Worm (Caenorhabditis elegans) whole organism, late embryonic: ENCODE results near the gene F36H1.11.

Experiments
- C08G9.2 ChIP-seq: sonication (generic microtip); optimal IDR thresholded peaks from 2 replicates; lab custom pipeline; 2016; ENCODE audit warnings: mild to moderate bottlenecking, missing genetic modification characterization, moderate library complexity, missing compliant biosample characterization
- C38D4.7 ChIP-seq: fragments of 200-800 bp; sonication (Bioruptor generic); optimal IDR thresholded peaks from 2 replicates; lab custom pipeline; 2018; ENCODE audit warnings: mild to moderate bottlenecking, missing genetic modification characterization, moderate library complexity, missing compliant biosample characterization
- F13H6.1 ChIP-seq: sonication (generic microtip); optimal IDR thresholded peaks from 2 replicates; lab custom pipeline; 2016; ENCODE audit warnings: missing genetic modification characterization, missing compliant biosample characterization
- K02D7.2 ChIP-seq: sonication (generic microtip); optimal IDR thresholded peaks from 2 replicates; lab custom pipeline; 2017; ENCODE audit warnings: mild to moderate bottlenecking, missing genetic modification characterization, missing compliant biosample characterization
- K09A11.1 ChIP-seq: sonication (generic microtip); optimal IDR thresholded peaks from 2 replicates; lab custom pipeline; 2017; ENCODE audit warnings: antibody characterized with exemption, mild to moderate bottlenecking, missing genetic modification characterization, missing compliant biosample characterization; ENCODE audit not compliant: insufficient read depth
- T23F11.4 ChIP-seq: fragments of 200-800 bp; sonication (Bioruptor generic); optimal IDR thresholded peaks from 2 replicates; lab custom pipeline; 2018; ENCODE audit warnings: mild to moderate bottlenecking, missing genetic modification characterization, missing compliant biosample characterization
- Y22D7AL.16 ChIP-seq: sonication (generic microtip); optimal IDR thresholded peaks from 2 replicates; lab custom pipeline; 2016; ENCODE audit warnings: missing genetic modification characterization, missing compliant biosample characterization
- ama-1 ChIP-seq: fragments of 150-350 bp; optimal IDR thresholded peaks from 2 replicates; lab custom pipeline; 2014
- ceh-14 ChIP-seq: sonication (generic microtip); optimal IDR thresholded peaks from 2 replicates; lab custom pipeline; 2016; ENCODE audit warnings: missing genotype, missing genetic modification characterization, missing compliant biosample characterization
- ceh-18 ChIP-seq: sonication (generic microtip); optimal IDR thresholded peaks from 2 replicates; lab custom pipeline; 2016; ENCODE audit warnings: missing genetic modification characterization, missing compliant biosample characterization
- ceh-2 ChIP-seq: sonication (generic microtip); optimal IDR thresholded peaks from 2 replicates; lab custom pipeline; 2016; ENCODE audit warnings: missing genotype, missing genetic modification characterization, missing compliant biosample characterization
- ceh-22 ChIP-seq: sonication (generic microtip); optimal IDR thresholded peaks from 2 replicates; lab custom pipeline; 2017; ENCODE audit warnings: missing biosample characterization, missing genetic modification characterization
- ceh-30 ChIP-seq: fragments of 150-350 bp; optimal IDR thresholded peaks from 2 replicates; lab custom pipeline; 2014; ENCODE audit warnings: missing biosample characterization, missing genetic modification characterization
- ceh-31 ChIP-seq: sonication (generic microtip); optimal IDR thresholded peaks from 2 replicates; lab custom pipeline; 2016; ENCODE audit warnings: missing genetic modification characterization, missing compliant biosample characterization
- ceh-6 ChIP-seq: fragments of 200-800 bp; sonication (Bioruptor generic); optimal IDR thresholded peaks from 2 replicates; lab custom pipeline; 2018; ENCODE audit warnings: mild to moderate bottlenecking, missing genetic modification characterization, missing compliant biosample characterization
- ceh-9 ChIP-seq: sonication (generic microtip); optimal IDR thresholded peaks from 2 replicates; lab custom pipeline; 2016; ENCODE audit warnings: mild to moderate bottlenecking, missing genetic modification characterization, inconsistent platforms, missing compliant biosample characterization
- che-1 ChIP-seq: sonication (generic microtip); optimal IDR thresholded peaks from 2 replicates; lab custom pipeline; 2016; ENCODE audit warnings: mild to moderate bottlenecking, missing genetic modification characterization, missing compliant biosample characterization
- dve-1 ChIP-seq: sonication (generic microtip); optimal IDR thresholded peaks from 2 replicates; lab custom pipeline; 2017; ENCODE audit warnings: antibody characterized with exemption, mild to moderate bottlenecking, missing genetic modification characterization, missing compliant biosample characterization
- elt-2 ChIP-seq: sonication (generic microtip); optimal IDR thresholded peaks from 2 replicates; lab custom pipeline; 2016; ENCODE audit warnings: missing genetic modification reagents, missing genetic modification characterization, missing compliant biosample characterization
- elt-4 ChIP-seq: sonication (generic microtip); optimal IDR thresholded peaks from 2 replicates; lab custom pipeline; 2016; ENCODE audit warnings: missing genetic modification characterization, missing compliant biosample characterization
- ets-4 ChIP-seq: sonication (generic microtip); optimal IDR thresholded peaks from 2 replicates; lab custom pipeline; 2016; ENCODE audit warnings: missing genetic modification characterization, missing compliant biosample characterization
- eyg-1 ChIP-seq: sonication (generic microtip); optimal IDR thresholded peaks from 2 replicates; lab custom pipeline; 2016; ENCODE audit warnings: missing genotype, missing genetic modification characterization, missing compliant biosample characterization
- fax-1 ChIP-seq: sonication (generic microtip); optimal IDR thresholded peaks from 2 replicates; lab custom pipeline; 2016; ENCODE audit warnings: missing genotype, missing genetic modification characterization, missing compliant biosample characterization
- fkh-10 ChIP-seq: fragments of 150-350 bp; optimal IDR thresholded peaks from 2 replicates; lab custom pipeline; 2014; ENCODE audit warnings: missing biosample characterization, missing genetic modification reagents, missing genetic modification characterization
- gmeb-2 ChIP-seq: sonication (generic microtip); optimal IDR thresholded peaks from 2 replicates; lab custom pipeline; 2016; ENCODE audit warnings: missing genetic modification characterization, inconsistent platforms, missing compliant biosample characterization
- hlh-15 ChIP-seq: sonication (generic microtip); optimal IDR thresholded peaks from 2 replicates; lab custom pipeline; 2016; ENCODE audit warnings: missing genetic modification characterization, missing compliant biosample characterization
- hlh-6 ChIP-seq: sonication (generic microtip); optimal IDR thresholded peaks from 2 replicates; lab custom pipeline; 2016; ENCODE audit warnings: missing genotype, missing genetic modification characterization, missing compliant biosample characterization
- lim-6 ChIP-seq: sonication (generic microtip); optimal IDR thresholded peaks from 2 replicates; lab custom pipeline; 2016; ENCODE audit warnings: missing genetic modification characterization, missing compliant biosample characterization
- madf-2 ChIP-seq: sonication (generic microtip); optimal IDR thresholded peaks from 2 replicates; lab custom pipeline; 2017; ENCODE audit warnings: missing genetic modification characterization, missing compliant biosample characterization
- nhr-11 ChIP-seq: fragments of 150-350 bp; optimal IDR thresholded peaks from 2 replicates; lab custom pipeline; 2014; ENCODE audit warnings: missing biosample characterization, missing genetic modification characterization
- npax-4 ChIP-seq: sonication (generic microtip); optimal IDR thresholded peaks from 2 replicates; lab custom pipeline; 2016; ENCODE audit warnings: missing genetic modification characterization, missing compliant biosample characterization
- odd-2 ChIP-seq: sonication (generic microtip); optimal IDR thresholded peaks from 2 replicates; lab custom pipeline; 2017; ENCODE audit warnings: antibody characterized with exemption, mild to moderate bottlenecking, missing genetic modification characterization, missing compliant biosample characterization
- pat-9 ChIP-seq: fragments of 200-800 bp; sonication (Bioruptor generic); optimal IDR thresholded peaks from 2 replicates; lab custom pipeline; 2018; ENCODE audit warnings: mild to moderate bottlenecking, missing genetic modification characterization, moderate library complexity, missing compliant biosample characterization
- pax-1 ChIP-seq: fragments of 150-350 bp; optimal IDR thresholded peaks from 2 replicates; lab custom pipeline; 2014; ENCODE audit warnings: missing biosample characterization, missing genetic modification characterization
- pha-2 ChIP-seq: sonication (generic microtip); optimal IDR thresholded peaks from 2 replicates; lab custom pipeline; 2017; ENCODE audit warnings: mild to moderate bottlenecking, missing genetic modification characterization, missing compliant biosample characterization
- pha-4 ChIP-seq: fragments of 150-350 bp; optimal IDR thresholded peaks from 2 replicates; lab custom pipeline; 2018; ENCODE audit warnings: missing biosample characterization, missing genetic modification reagents, missing genetic modification characterization
- pros-1 ChIP-seq: fragments of 150-350 bp; optimal IDR thresholded peaks from 2 replicates; lab custom pipeline; 2014; ENCODE audit warnings: missing biosample characterization, missing genetic modification reagents, missing genetic modification characterization
- ref-2 ChIP-seq: sonication (generic microtip); optimal IDR thresholded peaks from 2 replicates; lab custom pipeline; 2016; ENCODE audit warnings: missing genetic modification characterization, missing compliant biosample characterization
- rnt-1 ChIP-seq: sonication (generic microtip); optimal IDR thresholded peaks from 2 replicates; lab custom pipeline; 2016; ENCODE audit warnings: missing genetic modification characterization, missing compliant biosample characterization
- sdc-2 ChIP-seq: sonication (generic microtip); optimal IDR thresholded peaks from 2 replicates; lab custom pipeline; 2016; ENCODE audit warnings: missing genotype, missing genetic modification characterization, missing compliant biosample characterization
- sox-2 ChIP-seq: fragments of 200-800 bp; sonication (Bioruptor generic); IDR thresholded peaks from 2 replicates; pipeline ENCODE4 v1.3.6; 2022; ENCODE audit warnings: missing genetic modification reagents, missing genetic modification characterization, missing compliant biosample characterization
- tbx-7 ChIP-seq: sonication (generic microtip); optimal IDR thresholded peaks from 2 replicates; lab custom pipeline; 2016; ENCODE audit warnings: missing genotype, missing genetic modification characterization, missing compliant biosample characterization
- unc-42 ChIP-seq: sonication (generic microtip); optimal IDR thresholded peaks from 2 replicates; lab custom pipeline; 2016; ENCODE audit warnings: missing genotype, missing genetic modification characterization, missing compliant biosample characterization
- unc-55 ChIP-seq: sonication (generic microtip); optimal IDR thresholded peaks from 2 replicates; lab custom pipeline; 2017; ENCODE audit warnings: missing biosample characterization, missing genetic modification reagents, missing genetic modification characterization
- unc-86 ChIP-seq: sonication (generic microtip); optimal IDR thresholded peaks from 2 replicates; lab custom pipeline; 2016; ENCODE audit warnings: missing genetic modification characterization, missing compliant biosample characterization
- zip-5 ChIP-seq: sonication (generic microtip); optimal IDR thresholded peaks from 2 replicates; lab custom pipeline; 2016; ENCODE audit warnings: missing genetic modification characterization, missing compliant biosample characterization
- ztf-16 ChIP-seq: sonication (generic microtip); optimal IDR thresholded peaks from 2 replicates; lab custom pipeline; 2017; ENCODE audit warnings: missing genetic modification characterization, missing compliant biosample characterization

F36H1.11 gene

ce11 chrIV:11021512-11022268, 27.3 kb upstream of the F36H1.11 start, which contains the start of gene mogs-1:
Gene mogs-1, minus strand, starts transcription at chrIV:11021928.
- TF ChIP-seq eyg-1 (tag; lab: Kevin White, UChicago), result no peak

- TF ChIP-seq fkh-10 (GFP tag; lab: Kevin White, UChicago) (no peak), elt-4 (no peak), T23F11.4 (GFP tag; lab: Kevin White, UChicago) (no peak), ceh-31 (tag; lab: Kevin White, UChicago) (no peak), K02D7.2 (tag; lab: Kevin White, UChicago) (no peak), unc-42 (tag; lab: Kevin White, UChicago) (no peak), pax-1 (tag; lab: Kevin White, UChicago) (no peak), hlh-15 (tag; lab: Kevin White, UChicago) (no peak)
- TF ChIP-seq, all 69 proteins: peak for 0
Observed at ce11 chrIV:11022303-11022702, 26.7 kb upstream of the F36H1.11 start, which contains the start of gene alh-3. Gene alh-3, plus strand, starts transcription at chrIV:11022603.

- peak; percentile 83 for TF ChIP-seq lim-6
- TF ChIP-seq che-1 (tag; lab: Kevin White, UChicago), result peak; percentile 97
- TF ChIP-seq gmeb-2 (tag; lab: Kevin White, UChicago), result peak; percentile 99
- peak; percentile 99 for TF ChIP-seq ceh-6 (GFP tag; lab: Kevin White, UChicago)
- TF ChIP-seq pax-1 (tag; lab: Kevin White, UChicago), result peak; percentile 32
- TF ChIP-seq npax-4 (tag; lab: Kevin White, UChicago), result peak; percentile 95
- peak; percentile 89 for TF ChIP-seq tbx-7 (tag; lab: Kevin White, UChicago)
- TF ChIP-seq pros-1, result no peak
- TF ChIP-seq pha-2 (tag; lab: Kevin White, UChicago), result peak; percentile 97
- TF ChIP-seq rnt-1 (tag; lab: Kevin White, UChicago), result peak; percentile 96
- TF ChIP-seq sdc-2 (tag; lab: Kevin White, UChicago), result peak; percentile 91
- TF ChIP-seq ceh-31 (tag; lab: Kevin White, UChicago), result peak; percentile 83
- TF ChIP-seq dve-1 (tag; lab: Kevin White, UChicago), result peak; percentile 59
- TF ChIP-seq madf-2, result peak; percentile 97
- TF ChIP-seq ceh-14 (tag; lab: Kevin White, UChicago), result peak; percentile 86
- TF ChIP-seq F13H6.1, result peak; percentile 83
- TF ChIP-seq pat-9 (tag; lab: Kevin White, UChicago), result peak; percentile 99
- TF ChIP-seq zip-5, result peak; percentile 88
- peak; percentile 99 for TF ChIP-seq ref-2 (tag; lab: Kevin White, UChicago)
- TF ChIP-seq C08G9.2, result peak; percentile 92
- peak; percentile 84 for TF ChIP-seq odd-2 (tag; lab: Kevin White, UChicago)
- TF ChIP-seq hlh-6 (tag; lab: Kevin White, UChicago), result peak; percentile 99
- peak; percentile 86 for TF ChIP-seq ama-1
- peak; percentile 95 for TF ChIP-seq ceh-22 (tag; lab: Kevin White, UChicago)
- no peak for TF ChIP-seq pha-4 (tag; lab: Kevin White, UChicago)
- peak; percentile 100 for TF ChIP-seq eyg-1 (tag; lab: Kevin White, UChicago)
- TF ChIP-seq unc-55 (GFP tag; lab: Kevin White, UChicago), result no peak
- peak; percentile 90 for TF ChIP-seq fkh-10 (GFP tag; lab: Kevin White, UChicago)
- peak; percentile 97 for TF ChIP-seq sox-2 (GFP tag; lab: Robert Waterston, UW)
- peak; percentile 87 for TF ChIP-seq ceh-18 (tag; lab: Kevin White, UChicago)
- TF ChIP-seq Y22D7AL.16 (tag; lab: Kevin White, UChicago), result peak; percentile 98
- no peak for TF ChIP-seq nhr-11 (tag; lab: Kevin White, UChicago)
- peak; percentile 96 for TF ChIP-seq ceh-9 (tag; lab: Kevin White, UChicago)
- TF ChIP-seq unc-42 (tag; lab: Kevin White, UChicago), result peak; percentile 72
- peak; percentile 95 for TF ChIP-seq ceh-2 (tag; lab: Kevin White, UChicago)
- TF ChIP-seq K09A11.1 (tag; lab: Kevin White, UChicago), result peak; percentile 94
- peak; percentile 96 for TF ChIP-seq C38D4.7 (GFP tag; lab: Kevin White, UChicago)
- peak; percentile 92 for TF ChIP-seq ceh-30
- TF ChIP-seq ets-4 (tag; lab: Kevin White, UChicago), result peak; percentile 62
- TF ChIP-seq T23F11.4 (GFP tag; lab: Kevin White, UChicago), result peak; percentile 98
- TF ChIP-seq fax-1 (tag; lab: Kevin White, UChicago), result peak; percentile 99
- TF ChIP-seq unc-86 (tag; lab: Kevin White, UChicago), result peak; percentile 97
- peak; percentile 99 for TF ChIP-seq ztf-16 (tag; lab: Kevin White, UChicago)
- TF ChIP-seq elt-2, result peak; percentile 99
Observed at ce11 chrIV:11025941-11026340, 23.0 kb upstream of the F36H1.11 start.
